Worm (Caenorhabditis elegans) whole organism, young adult: ENCODE data around the gene C11E4.7.

ENCODE experiments used
- B0019.2 ChIP-seq: fragments of 200-800 bp; sonication (Bioruptor generic); conservative IDR thresholded peaks from 2 replicates; pipeline ENCODE4 v1.3.6; 2022; ENCODE audit warnings: missing genetic modification reagents, missing genetic modification characterization, missing compliant biosample characterization
- F23B12.7 ChIP-seq: sonication (generic microtip); optimal IDR thresholded peaks from 2 replicates; lab custom pipeline; 2017; ENCODE audit warnings: missing genetic modification characterization, mild to moderate bottlenecking, missing compliant biosample characterization, antibody characterized with exemption, moderate library complexity; ENCODE audit not compliant: insufficient read depth
- F49E8.2 ChIP-seq: sonication (generic microtip); optimal IDR thresholded peaks from 3 replicates; lab custom pipeline; 2017; ENCODE audit warnings: missing genetic modification characterization, mild to moderate bottlenecking, missing compliant biosample characterization, antibody characterized with exemption, moderate library complexity; ENCODE audit not compliant: insufficient read depth
- attf-5 ChIP-seq: fragments of 200-800 bp; sonication (Bioruptor generic); optimal IDR thresholded peaks from 2 replicates; lab custom pipeline; 2018; ENCODE audit warnings: mild to moderate bottlenecking, missing genetic modification characterization, missing compliant biosample characterization
- ceh-91 ChIP-seq: fragments of 200-800 bp; sonication (Bioruptor generic); IDR thresholded peaks from 2 replicates; pipeline ENCODE4 v1.3.6; 2022; ENCODE audit warnings: missing genetic modification reagents, missing genetic modification characterization, missing compliant biosample characterization
- egrh-3 ChIP-seq: fragments of 200-800 bp; sonication (Bioruptor generic); IDR thresholded peaks from 2 replicates; pipeline ENCODE4 v1.3.6; 2022; ENCODE audit warnings: missing genetic modification reagents, missing genetic modification characterization, missing compliant biosample characterization
- ets-4 ChIP-seq: fragments of 200-800 bp; sonication (Bioruptor generic); optimal IDR thresholded peaks from 2 replicates; lab custom pipeline; 2018; ENCODE audit warnings: mild to moderate bottlenecking, missing genetic modification characterization, missing compliant biosample characterization
- him-1 ChIP-seq: sonication (generic microtip); optimal IDR thresholded peaks from 2 replicates; lab custom pipeline; 2016; ENCODE audit warnings: missing genotype, missing genetic modification reagents, missing genetic modification characterization, missing compliant biosample characterization
- madf-6 ChIP-seq: fragments of 200-800 bp; sonication (Bioruptor generic); IDR thresholded peaks from 2 replicates; pipeline ENCODE4 v1.3.6; 2022; ENCODE audit warnings: missing genetic modification reagents, missing genetic modification characterization, missing compliant biosample characterization
- mes-4 ChIP-seq: sonication (generic microtip); optimal IDR thresholded peaks from 2 replicates; lab custom pipeline; 2016; ENCODE audit warnings: missing genotype, missing genetic modification characterization, missing compliant biosample characterization
- snpc-4 ChIP-seq, 5 experiments: fragments of 150-350 bp in 1 of 5; sonication (generic microtip) in 4 of 5; optimal IDR thresholded peaks; 2 replicates each; lab custom pipeline; 2014 to 2018; ENCODE audit warnings: missing genetic modification characterization in 5 of 5, missing biosample characterization in 3 of 5, antibody characterized with exemption in 2 of 5, mild to moderate bottlenecking in 2 of 5, missing compliant biosample characterization in 2 of 5, missing genotype in 2 of 5, moderate library complexity in 2 of 5, missing genetic modification reagents in 1 of 5
- sptf-2 ChIP-seq: fragments of 200-800 bp; sonication (Bioruptor generic); optimal IDR thresholded peaks from 2 replicates; lab custom pipeline; 2018; ENCODE audit warnings: mild to moderate bottlenecking, missing genetic modification characterization, missing compliant biosample characterization
- unc-130 ChIP-seq: sonication (generic microtip); optimal IDR thresholded peaks from 2 replicates; lab custom pipeline; 2016; ENCODE audit warnings: missing genetic modification reagents, missing genetic modification characterization, missing compliant biosample characterization
- unc-62 ChIP-seq: fragments of 150-350 bp; optimal IDR thresholded peaks from 2 replicates; lab custom pipeline; 2014; ENCODE audit warnings: missing biosample characterization, missing genetic modification reagents, missing genetic modification characterization

ce11 chrX:9667391-9667790, 50.4 kb downstream of the C11E4.7 start:
- TF ChIP-seq unc-130 (GFP tag; lab: Kevin White, UChicago) (no peak), ets-4 (GFP tag; lab: Kevin White, UChicago) (no peak), attf-5 (GFP tag; lab: Kevin White, UChicago) (no peak), snpc-4 (GFP tag; optimal IDR thresholded peaks at IDR 0.05; lab: Kevin White, UChicago) (no peak), snpc-4 (tag; optimal IDR thresholded peaks at IDR 0.05; lab: Kevin White, UChicago) (no peak), madf-6 (GFP tag; lab: Robert Waterston, UW) (no peak), mes-4 (tag; lab: Kevin White, UChicago) (no peak), sptf-2 (no peak), him-1 (tag; lab: Kevin White, UChicago) (no peak), ceh-91 (no peak), F23B12.7 (no peak), F49E8.2 (no peak), unc-62 (no peak), B0019.2 (GFP tag; lab: Robert Waterston, UW) (no peak), egrh-3 (no peak)
